Worm (Caenorhabditis elegans): ENCODE results near the gene alh-9.

- TF ChIP-seq flt-1 (GFP tag; IDR thresholded peaks at IDR 0.05) (no peak), scrt-1 (GFP tag; IDR thresholded peaks at IDR 0.05) (no peak), tbx-11 (GFP tag; IDR thresholded peaks at IDR 0.05) (no peak), tbx-37 (GFP tag; conservative IDR thresholded peaks at IDR 0.05) (no peak; the same call in 1 of the 2 replicates), aly-1 (tag; optimal IDR thresholded peaks at IDR 0.05) (no peak), sea-1 (GFP tag; conservative IDR thresholded peaks at IDR 0.05) (no peak), ama-1 (optimal IDR thresholded peaks at IDR 0.05) (no peak), ets-7 (tag; optimal IDR thresholded peaks at IDR 0.05) (no peak), ceh-36 (tag; optimal IDR thresholded peaks at IDR 0.05) (no peak), ceh-13 (GFP tag; optimal IDR thresholded peaks at IDR 0.05) (no peak), pes-1 (GFP tag; IDR thresholded peaks at IDR 0.05) (no peak), F13C5.2 (tag; optimal IDR thresholded peaks at IDR 0.05) (no peak)
Observed at ce11 chrIII:5853240-5853639, 2.6 kb upstream of the alh-9 start, which contains the start of gene ddx-23.

Measured in whole organism, early embryonic.